Fruit fly (Drosophila melanogaster) whole organism, pupa: Measurements from ENCODE around the gene CG34303.

ENCODE experiments used
- CG13204 ChIP-seq: fragments of 200-800 bp; sonication (Bioruptor generic); optimal IDR thresholded peaks from 2 replicates; lab custom pipeline; 2018; ENCODE audit warnings: missing biosample characterization, mild to moderate bottlenecking, missing genetic modification characterization, moderate library complexity
- CG17806 ChIP-seq: fragments of 200-800 bp; sonication (Bioruptor generic); optimal IDR thresholded peaks from 2 replicates; lab custom pipeline; 2018; ENCODE audit warnings: missing biosample characterization, mild to moderate bottlenecking, missing genetic modification characterization, moderate library complexity
- CG32121 ChIP-seq: fragments of 200-800 bp; sonication (Bioruptor generic); IDR thresholded peaks from 2 replicates; pipeline ENCODE4 v1.3.6; 2022; ENCODE audit warnings: missing biosample characterization, missing genetic modification characterization
- CG34367 ChIP-seq: fragments of 200-800 bp; sonication (Bioruptor generic); optimal IDR thresholded peaks from 2 replicates; lab custom pipeline; 2018; ENCODE audit warnings: missing biosample characterization, mild to moderate bottlenecking, missing genetic modification characterization
- CG4496 ChIP-seq: fragments of 200-800 bp; sonication (Bioruptor generic); IDR thresholded peaks from 3 replicates; pipeline ENCODE4 v1.3.6; 2022; ENCODE audit warnings: missing biosample characterization, missing genetic modification characterization
- CG8159 ChIP-seq: fragments of 200-800 bp; sonication (Bioruptor generic); optimal IDR thresholded peaks from 3 replicates; lab custom pipeline; 2018; ENCODE audit warnings: missing biosample characterization, mild to moderate bottlenecking, missing genetic modification characterization, moderate library complexity
- D1 ChIP-seq: fragments of 200-800 bp; sonication (Bioruptor generic); optimal IDR thresholded peaks from 2 replicates; lab custom pipeline; 2018; ENCODE audit warnings: missing biosample characterization, mild to moderate bottlenecking, missing genetic modification characterization, moderate library complexity
- EcR ChIP-seq: fragments of 200-800 bp; sonication (Bioruptor generic); optimal IDR thresholded peaks from 3 replicates; lab custom pipeline; 2019; ENCODE audit warnings: missing biosample characterization, missing genetic modification characterization, mild to moderate bottlenecking, moderate library complexity, missing genetic modification reagents
- Ets98B ChIP-seq: fragments of 200-800 bp; sonication (Bioruptor generic); IDR thresholded peaks from 2 replicates; pipeline ENCODE4 v1.3.6; 2022; ENCODE audit warnings: missing biosample characterization, missing genetic modification characterization
- Pif1A ChIP-seq: fragments of 200-800 bp; sonication (Bioruptor generic); optimal IDR thresholded peaks from 3 replicates; lab custom pipeline; 2016; ENCODE audit warnings: missing biosample characterization, missing genetic modification characterization
- Snoo ChIP-seq: fragments of 200-800 bp; sonication (Bioruptor generic); optimal IDR thresholded peaks from 3 replicates; lab custom pipeline; 2017; ENCODE audit warnings: missing biosample characterization, mild to moderate bottlenecking, missing genetic modification characterization, inconsistent platforms
- fd96Ca ChIP-seq: fragments of 200-800 bp; sonication (Bioruptor generic); IDR thresholded peaks from 3 replicates; pipeline ENCODE4 v1.3.6; 2022; ENCODE audit warnings: missing biosample characterization, missing genetic modification characterization
- rn ChIP-seq: fragments of 200-800 bp; sonication (Bioruptor generic); IDR thresholded peaks from 2 replicates; pipeline ENCODE4 v1.3.6; 2022; ENCODE audit warnings: missing biosample characterization, missing genetic modification characterization

- TF ChIP-seq EcR (GFP tag; lab: Kevin White, UChicago): no peak
- peak; percentile 68 for TF ChIP-seq rn (GFP tag; lab: Robert Waterston, UW)
- TF ChIP-seq Snoo (tag; lab: Kevin White, UChicago): peak; percentile 43
- peak; percentile 56 for TF ChIP-seq CG8159 (tag; lab: Kevin White, UChicago)
- TF ChIP-seq CG32121: peak; percentile 90
- peak; percentile 61 for TF ChIP-seq Pif1A (GFP tag; lab: Kevin White, UChicago)
- TF ChIP-seq Ets98B (GFP tag; lab: Robert Waterston, UW): peak; percentile 87
- TF ChIP-seq CG34367 (tag; lab: Kevin White, UChicago): peak; percentile 24
- no peak for TF ChIP-seq CG13204 (GFP tag; lab: Kevin White, UChicago)
- TF ChIP-seq fd96Ca (GFP tag; lab: Robert Waterston, UW): no peak
- TF ChIP-seq D1 (tag; lab: Kevin White, UChicago): no peak
- TF ChIP-seq CG17806 (tag; lab: Kevin White, UChicago): peak; percentile 58
- TF ChIP-seq CG4496 (GFP tag; lab: Robert Waterston, UW): peak; percentile 80; the same call in 2 of the 3 replicates
Measured at dm6 chr3R:10130091-10130490, 21.6 kb downstream of the CG34303 start.
